Worm (Caenorhabditis elegans): Measurements from ENCODE around the gene ula-1.

ula-1 gene

ce11 chrIII:4912317-4912716, 7.8 kb downstream of the ula-1 start, which contains the start of the genes F26F4.9 and cee-1 (continued):
- TF ChIP-seq daf-19 (GFP tag; conservative IDR thresholded peaks at IDR 0.05) (no peak), nhr-237 (tag; optimal IDR thresholded peaks at IDR 0.05) (no peak), dve-1 (tag; optimal IDR thresholded peaks at IDR 0.05; ENCODE audit: insufficient read depth) (peak; percentile 44), daf-12 (tag; optimal IDR thresholded peaks at IDR 0.05) (no peak), lir-3 (tag; optimal IDR thresholded peaks at IDR 0.05) (no peak), egl-27 (tag; optimal IDR thresholded peaks at IDR 0.05) (no peak), T20F7.1 (GFP tag; optimal IDR thresholded peaks at IDR 0.05) (no peak), F37D6.2 (tag; optimal IDR thresholded peaks at IDR 0.05) (no peak), nhr-6 (tag; optimal IDR thresholded peaks at IDR 0.05) (no peak), mxl-2 (GFP tag; conservative IDR thresholded peaks at IDR 0.05) (no peak), saeg-2 (GFP tag; IDR thresholded peaks at IDR 0.05) (no peak), daf-8 (GFP tag; IDR thresholded peaks at IDR 0.05) (no peak), mep-1 (tag; optimal IDR thresholded peaks at IDR 0.05) (peak; percentile 38), dmd-6 (GFP tag; IDR thresholded peaks at IDR 0.05) (peak; percentile 19; the same call in 1 of the 2 replicates), tra-1 (GFP tag; IDR thresholded peaks at IDR 0.05) (no peak), F49E8.2 (tag; optimal IDR thresholded peaks at IDR 0.05; ENCODE audit: borderline replicate concordance) (peak; percentile 4), zip-2 (tag; optimal IDR thresholded peaks at IDR 0.05) (no peak), nhr-77 (tag; optimal IDR thresholded peaks at IDR 0.05) (no peak), dpl-1 (GFP tag; optimal IDR thresholded peaks at IDR 0.05) (peak; percentile 78), daf-16 (GFP tag; optimal IDR thresholded peaks at IDR 0.05) (no peak), daf-16 (tag; optimal IDR thresholded peaks at IDR 0.05) (peak; percentile 33), Y105C5A.15 (GFP tag; IDR thresholded peaks at IDR 0.05) (no peak), hif-1 (tag; optimal IDR thresholded peaks at IDR 0.05) (peak in 1 of 2 experiments; percentile 70), tag-97 (GFP tag; IDR thresholded peaks at IDR 0.05) (no peak), dmd-9 (GFP tag; IDR thresholded peaks at IDR 0.05) (0 out of 2 replicates have a peak, but pooled peaks have one; percentile 37)

- TF ChIP-seq lin-29 (GFP tag; IDR thresholded peaks at IDR 0.05), result no peak
- no peak for TF ChIP-seq php-3 (GFP tag; IDR thresholded peaks at IDR 0.05)
- TF ChIP-seq hmg-1.1 (GFP tag; IDR thresholded peaks at IDR 0.05), result no peak
- TF ChIP-seq mes-2 (tag; optimal IDR thresholded peaks at IDR 0.05; ENCODE audit: poor library complexity, severe bottlenecking), result no peak
- no peak for TF ChIP-seq nhr-76 (tag; optimal IDR thresholded peaks at IDR 0.05)
- no peak for TF ChIP-seq lim-7 (GFP tag; IDR thresholded peaks at IDR 0.05)
- TF ChIP-seq unc-39 (tag; optimal IDR thresholded peaks at IDR 0.05), result no peak
- no peak for TF ChIP-seq unc-130 (GFP tag; optimal IDR thresholded peaks at IDR 0.05)
- TF ChIP-seq daf-12 (tag; optimal IDR thresholded peaks at IDR 0.05), result no peak
- no peak for TF ChIP-seq madf-9 (GFP tag; conservative IDR thresholded peaks at IDR 0.05)
- no peak for TF ChIP-seq nhr-77 (tag; optimal IDR thresholded peaks at IDR 0.05)
- no peak for TF ChIP-seq nhr-111 (GFP tag; optimal IDR thresholded peaks at IDR 0.05)
- no peak for TF ChIP-seq mdl-1 (tag; optimal IDR thresholded peaks at IDR 0.05)
- TF ChIP-seq nhr-237 (tag; optimal IDR thresholded peaks at IDR 0.05), result no peak
- TF ChIP-seq ces-1 (GFP tag; optimal IDR thresholded peaks at IDR 0.05), result no peak
- no peak for TF ChIP-seq lin-15B (tag; optimal IDR thresholded peaks at IDR 0.05)
- TF ChIP-seq nhr-10 (tag; optimal IDR thresholded peaks at IDR 0.05), result no peak
- TF ChIP-seq mdt-29 (GFP tag; IDR thresholded peaks at IDR 0.05), result no peak
- TF ChIP-seq daf-16 (GFP tag; optimal IDR thresholded peaks at IDR 0.05), result no peak
- TF ChIP-seq daf-16 (tag; optimal IDR thresholded peaks at IDR 0.05), result no peak
- TF ChIP-seq nhr-25 (tag; optimal IDR thresholded peaks at IDR 0.05; ENCODE audit: borderline replicate concordance, insufficient read depth), result no peak
These were observed 9.2 kb downstream of the ula-1 start, which contains the start of gene F26F4.2 for ce11 chrIII:4910956-4911355. Gene F26F4.2 (plus strand): TSS chrIII:4911256.
